Worm (Caenorhabditis elegans) whole organism, L4 larva: ENCODE measurements around the gene mdt-6.
A peak's percentile ranks its signal among the peaks of the same experiment; 100 is the strongest.

Experiments
- D1046.2 ChIP-seq: fragments of 200-800 bp; sonication (Bioruptor generic); IDR thresholded peaks from 2 replicates; pipeline ENCODE4 v1.3.6; 2022; ENCODE audit warnings: missing genetic modification characterization, missing compliant biosample characterization
- F10B5.3 ChIP-seq: sonication (generic microtip); optimal IDR thresholded peaks from 2 replicates; lab custom pipeline; 2016; ENCODE audit warnings: mild to moderate bottlenecking, missing genetic modification characterization, missing compliant biosample characterization
- F26F4.8 ChIP-seq: fragments of 200-800 bp; sonication (Bioruptor generic); conservative IDR thresholded peaks from 2 replicates; pipeline ENCODE4 v1.3.6; 2022; ENCODE audit warnings: missing genetic modification characterization, missing compliant biosample characterization
- F37D6.2 ChIP-seq: sonication (generic microtip); optimal IDR thresholded peaks from 2 replicates; lab custom pipeline; 2016; ENCODE audit warnings: mild to moderate bottlenecking, missing genetic modification characterization, missing compliant biosample characterization
- T20F7.1 ChIP-seq: fragments of 200-800 bp; sonication (Bioruptor generic); optimal IDR thresholded peaks from 2 replicates; lab custom pipeline; 2018; ENCODE audit warnings: mild to moderate bottlenecking, missing genetic modification characterization, missing compliant biosample characterization
- Y5F2A.4 ChIP-seq: fragments of 200-800 bp; sonication (Bioruptor generic); optimal IDR thresholded peaks from 2 replicates; lab custom pipeline; 2018; ENCODE audit warnings: mild to moderate bottlenecking, missing genetic modification characterization, missing compliant biosample characterization
- ZK546.5 ChIP-seq, 2 experiments: sonication (generic microtip); optimal IDR thresholded peaks; 2 replicates each; lab custom pipeline; 2017; ENCODE audit warnings: missing biosample characterization in 2 of 2, missing genetic modification characterization in 2 of 2
- aha-1 ChIP-seq: fragments of 150-350 bp; peaks from one replicate; lab custom pipeline; 2014; ENCODE audit warnings: missing biosample characterization, missing genetic modification characterization
- arid-1 ChIP-seq: fragments of 200-800 bp; sonication (Bioruptor generic); conservative IDR thresholded peaks from 2 replicates; pipeline ENCODE4 v1.3.6; 2022; ENCODE audit warnings: missing genetic modification reagents, missing genetic modification characterization, missing compliant biosample characterization
- ceh-20 ChIP-seq: fragments of 200-800 bp; sonication (Bioruptor generic); IDR thresholded peaks from 2 replicates; pipeline ENCODE4 v1.3.6; 2022; ENCODE audit warnings: missing genetic modification reagents, missing genetic modification characterization, missing compliant biosample characterization
- ceh-28 ChIP-seq: fragments of 150-350 bp; optimal IDR thresholded peaks from 2 replicates; lab custom pipeline; 2014; ENCODE audit warnings: missing biosample characterization, missing genetic modification reagents, missing genetic modification characterization
- ceh-44 ChIP-seq: fragments of 200-800 bp; sonication (Bioruptor generic); IDR thresholded peaks from 2 replicates; pipeline ENCODE4 v1.3.6; 2022; ENCODE audit warnings: missing genetic modification reagents, missing genetic modification characterization, missing compliant biosample characterization
- daf-16 ChIP-seq, 3 experiments: sonication (generic microtip); optimal IDR thresholded peaks; 2 replicates each; lab custom pipeline; 2016 to 2017; ENCODE audit warnings: missing genetic modification characterization in 3 of 3, missing genetic modification reagents in 3 of 3, mild to moderate bottlenecking in 2 of 3, missing compliant biosample characterization in 2 of 3, missing biosample characterization in 1 of 3, moderate library complexity in 1 of 3
- dmd-6 ChIP-seq: fragments of 200-800 bp; sonication (Bioruptor generic); IDR thresholded peaks from 2 replicates; pipeline ENCODE4 v1.3.6; 2022; ENCODE audit warnings: missing genetic modification reagents, missing genetic modification characterization, missing compliant biosample characterization
- dmd-9 ChIP-seq: fragments of 200-800 bp; sonication (Bioruptor generic); IDR thresholded peaks from 2 replicates; pipeline ENCODE4 v1.3.6; 2022; ENCODE audit warnings: missing genetic modification reagents, missing genetic modification characterization, missing compliant biosample characterization
- dpl-1 ChIP-seq: fragments of 150-350 bp; optimal IDR thresholded peaks from 2 replicates; lab custom pipeline; 2014; ENCODE audit warnings: missing biosample characterization, missing genetic modification reagents, missing genetic modification characterization
- dve-1 ChIP-seq: sonication (generic microtip); optimal IDR thresholded peaks from 2 replicates; lab custom pipeline; 2017; ENCODE audit warnings: antibody characterized with exemption, mild to moderate bottlenecking, missing genetic modification characterization, missing compliant biosample characterization; ENCODE audit not compliant: insufficient read depth
- egl-27 ChIP-seq: sonication (generic microtip); optimal IDR thresholded peaks from 3 replicates; lab custom pipeline; 2017; ENCODE audit warnings: missing biosample characterization, missing genetic modification reagents, missing genetic modification characterization
- egl-43 ChIP-seq: fragments of 200-800 bp; sonication (Bioruptor generic); IDR thresholded peaks from 2 replicates; pipeline ENCODE4 v1.3.6; 2022; ENCODE audit warnings: missing genetic modification reagents, missing genetic modification characterization, missing compliant biosample characterization
- fkh-10 ChIP-seq: fragments of 150-350 bp; optimal IDR thresholded peaks from 2 replicates; lab custom pipeline; 2014; ENCODE audit warnings: missing biosample characterization, missing genetic modification reagents, missing genetic modification characterization
- hlh-11 ChIP-seq: fragments of 200-800 bp; sonication (Bioruptor generic); optimal IDR thresholded peaks from 2 replicates; lab custom pipeline; 2018; ENCODE audit warnings: mild to moderate bottlenecking, missing genetic modification characterization, missing compliant biosample characterization
- hlh-30 ChIP-seq: sonication (generic microtip); optimal IDR thresholded peaks from 2 replicates; lab custom pipeline; 2017; ENCODE audit warnings: antibody characterized with exemption, mild to moderate bottlenecking, missing genetic modification characterization, missing compliant biosample characterization; ENCODE audit not compliant: insufficient read depth
- lin-13 ChIP-seq: fragments of 150-350 bp; optimal IDR thresholded peaks from 2 replicates; lab custom pipeline; 2014; ENCODE audit warnings: missing biosample characterization, missing genetic modification reagents, missing genetic modification characterization
- lin-15B ChIP-seq: fragments of 150-350 bp; sonication (generic microtip); optimal IDR thresholded peaks from 3 replicates; lab custom pipeline; 2014; ENCODE audit warnings: missing biosample characterization, missing genetic modification characterization
- lin-38 ChIP-seq: fragments of 200-800 bp; sonication (Bioruptor generic); IDR thresholded peaks from 2 replicates; pipeline ENCODE4 v1.3.6; 2022; ENCODE audit warnings: missing genetic modification reagents, missing genetic modification characterization, missing compliant biosample characterization
- lsy-2 ChIP-seq, 2 experiments: fragments of 150-350 bp in 1 of 2; sonication (generic microtip) in 1 of 2; optimal IDR thresholded peaks; 2 replicates each; lab custom pipeline; 2014 to 2017; ENCODE audit warnings: missing biosample characterization in 2 of 2, missing genetic modification characterization in 2 of 2
- madf-9 ChIP-seq: fragments of 200-800 bp; sonication (Bioruptor generic); conservative IDR thresholded peaks from 2 replicates; pipeline ENCODE4 v1.3.6; 2022; ENCODE audit warnings: missing genetic modification reagents, missing genetic modification characterization, missing compliant biosample characterization
- mdl-1 ChIP-seq, 2 experiments: fragments of 150-350 bp in 1 of 2; sonication (generic microtip) in 1 of 2; optimal IDR thresholded peaks; 2 replicates each; lab custom pipeline; 2014 to 2017; ENCODE audit warnings: missing biosample characterization in 2 of 2, missing genetic modification characterization in 2 of 2
- mep-1 ChIP-seq: fragments of 150-350 bp; sonication (generic microtip); optimal IDR thresholded peaks from 3 replicates; lab custom pipeline; 2014; ENCODE audit warnings: missing biosample characterization, missing genetic modification characterization
- mes-2 ChIP-seq: sonication (generic microtip); optimal IDR thresholded peaks from 2 replicates; lab custom pipeline; 2016; ENCODE audit warnings: missing genotype, mild to moderate bottlenecking, missing genetic modification characterization, missing compliant biosample characterization; ENCODE audit not compliant: poor library complexity, severe bottlenecking
- mxl-2 ChIP-seq: fragments of 200-800 bp; sonication (Bioruptor generic); conservative IDR thresholded peaks from 2 replicates; pipeline ENCODE4 v1.3.6; 2022; ENCODE audit warnings: missing genetic modification reagents, missing genetic modification characterization, missing compliant biosample characterization
- mxl-3 ChIP-seq: fragments of 200-800 bp; sonication (Bioruptor generic); optimal IDR thresholded peaks from 2 replicates; lab custom pipeline; 2018; ENCODE audit warnings: mild to moderate bottlenecking, missing genetic modification characterization, missing compliant biosample characterization
- nhr-102 ChIP-seq: sonication (generic microtip); optimal IDR thresholded peaks from 2 replicates; lab custom pipeline; 2016; ENCODE audit warnings: mild to moderate bottlenecking, missing genetic modification characterization, moderate library complexity, missing compliant biosample characterization
- nhr-11 ChIP-seq: fragments of 150-350 bp; optimal IDR thresholded peaks from 2 replicates; lab custom pipeline; 2014; ENCODE audit warnings: missing biosample characterization, missing genetic modification characterization
- nhr-111 ChIP-seq: fragments of 200-800 bp; sonication (Bioruptor generic); optimal IDR thresholded peaks from 2 replicates; lab custom pipeline; 2018; ENCODE audit warnings: mild to moderate bottlenecking, missing genetic modification characterization, missing compliant biosample characterization
- nhr-25 ChIP-seq: sonication (generic microtip); optimal IDR thresholded peaks from 2 replicates; lab custom pipeline; 2017; ENCODE audit warnings: missing genetic modification characterization, mild to moderate bottlenecking, missing compliant biosample characterization, antibody characterized with exemption, moderate library complexity, borderline replicate concordance; ENCODE audit not compliant: insufficient read depth
- nhr-28 ChIP-seq: fragments of 150-350 bp; optimal IDR thresholded peaks from 2 replicates; lab custom pipeline; 2014; ENCODE audit warnings: missing biosample characterization, missing genetic modification characterization
- nhr-6 ChIP-seq: fragments of 150-350 bp; optimal IDR thresholded peaks from 2 replicates; lab custom pipeline; 2014; ENCODE audit warnings: missing biosample characterization, missing genetic modification characterization
- nhr-77 ChIP-seq: fragments of 150-350 bp; optimal IDR thresholded peaks from 2 replicates; lab custom pipeline; 2014; ENCODE audit warnings: missing biosample characterization, missing genetic modification characterization
- pqm-1 ChIP-seq: sonication (generic microtip); optimal IDR thresholded peaks from 2 replicates; lab custom pipeline; 2017; ENCODE audit warnings: missing biosample characterization, missing genetic modification characterization
- sdz-12 ChIP-seq: fragments of 200-800 bp; sonication (Bioruptor generic); optimal IDR thresholded peaks from 2 replicates; lab custom pipeline; 2018; ENCODE audit warnings: mild to moderate bottlenecking, missing genetic modification characterization, missing compliant biosample characterization
- skn-1 ChIP-seq: fragments of 150-350 bp; optimal IDR thresholded peaks from 2 replicates; lab custom pipeline; 2014; ENCODE audit warnings: missing biosample characterization, missing genetic modification characterization
- snpc-1.2 ChIP-seq: fragments of 200-800 bp; sonication (Bioruptor generic); IDR thresholded peaks from 2 replicates; pipeline ENCODE4 v1.3.6; 2022; ENCODE audit warnings: missing genetic modification reagents, missing genetic modification characterization, missing compliant biosample characterization
- spr-1 ChIP-seq: sonication (generic microtip); optimal IDR thresholded peaks from 2 replicates; lab custom pipeline; 2016; ENCODE audit warnings: mild to moderate bottlenecking, missing genetic modification characterization, missing compliant biosample characterization
- unc-130 ChIP-seq: sonication (generic microtip); optimal IDR thresholded peaks from 2 replicates; lab custom pipeline; 2016; ENCODE audit warnings: missing genetic modification reagents, missing genetic modification characterization, missing compliant biosample characterization
- vab-7 ChIP-seq: fragments of 200-800 bp; sonication (Bioruptor generic); IDR thresholded peaks from 2 replicates; pipeline ENCODE4 v1.3.6; 2022; ENCODE audit warnings: missing genetic modification reagents, missing genetic modification characterization, missing compliant biosample characterization
- zip-2 ChIP-seq: fragments of 150-350 bp; optimal IDR thresholded peaks from 2 replicates; lab custom pipeline; 2014; ENCODE audit warnings: missing biosample characterization, missing genetic modification characterization
- ztf-7 ChIP-seq: fragments of 150-350 bp; optimal IDR thresholded peaks from 2 replicates; lab custom pipeline; 2014; ENCODE audit warnings: missing biosample characterization, missing genetic modification characterization

The mdt-6 gene

DNA sequence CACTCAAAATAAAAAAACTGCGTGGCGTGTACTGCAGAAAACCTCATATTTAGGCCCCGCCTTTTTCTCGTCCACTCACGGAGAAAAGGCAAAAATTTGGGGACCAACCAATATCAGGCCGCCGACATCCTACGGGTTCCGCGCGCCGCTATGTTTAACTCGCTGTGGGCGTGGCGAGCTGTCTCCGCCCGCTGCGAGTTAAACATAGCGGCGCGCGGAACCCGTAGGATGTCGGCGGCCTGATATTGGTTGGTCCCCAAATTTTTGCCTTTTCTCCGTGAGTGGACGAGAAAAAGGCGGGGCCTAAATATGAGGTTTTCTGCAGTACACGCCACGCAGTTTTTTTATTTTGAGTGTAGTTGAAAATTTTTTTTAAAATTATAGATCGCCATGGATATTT, 3.4 kb upstream of the mdt-6 start, which contains the start of gene tmem-258:
Gene tmem-258, plus strand, starts transcription at position 385 of the 400 bp plus-strand sequence.
- peak; percentile 31 for TF ChIP-seq lin-38 (GFP tag; lab: Robert Waterston, UW)

DNA sequence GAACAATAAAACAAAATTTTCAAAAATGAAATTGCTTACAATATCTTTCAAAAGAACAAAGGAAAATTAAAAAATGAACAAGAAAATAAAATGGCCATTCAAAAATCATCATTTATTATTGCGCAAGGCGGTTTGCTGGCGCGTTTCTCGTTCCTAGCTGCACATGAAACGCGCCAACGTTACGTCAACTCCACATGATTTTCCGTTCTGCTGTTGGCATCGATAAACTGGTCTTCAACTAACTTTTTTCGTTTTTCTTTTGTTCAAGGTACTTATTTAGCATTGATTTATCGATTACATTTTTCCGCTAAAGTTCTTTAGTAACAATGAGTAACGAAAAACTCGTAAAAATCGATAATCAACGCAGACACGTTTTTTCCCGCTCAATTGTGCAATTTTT, 972 bp upstream of the mdt-6 start, which contains the start of the genes Y57E12AL.6 and Y57E12AL.1:
Gene Y57E12AL.6, minus strand, starts transcription at position 75 of the 400 bp plus-strand sequence.
Gene Y57E12AL.1, plus strand, starts transcription at position 135 of the 400 bp plus-strand sequence.
- TF ChIP-seq spr-1 (tag; lab: Kevin White, UChicago) (peak; percentile 73), lin-13 (GFP tag; lab: Kevin White, UChicago) (peak; percentile 62), ZK546.5 (tag; optimal IDR thresholded peaks at IDR 0.05; lab: Kevin White, UChicago) (no peak), mxl-3 (GFP tag; lab: Kevin White, UChicago) (peak; percentile 76), dmd-6 (GFP tag; lab: Robert Waterston, UW) (peak; percentile 80), hlh-30 (tag; lab: Kevin White, UChicago) (peak; percentile 95), fkh-10 (GFP tag; lab: Kevin White, UChicago) (peak; percentile 43), Y5F2A.4 (GFP tag; lab: Kevin White, UChicago) (no peak), lin-15B (tag; lab: Kevin White, UChicago) (no peak), T20F7.1 (GFP tag; lab: Kevin White, UChicago) (peak; percentile 71), mdl-1 (tag; optimal IDR thresholded peaks at IDR 0.05; lab: Kevin White, UChicago) (peak in 1 of 2 experiments; percentile 65), nhr-25 (tag; lab: Kevin White, UChicago) (peak; percentile 5), lsy-2 (tag; optimal IDR thresholded peaks at IDR 0.05; lab: Kevin White, UChicago) (peak; percentile 44 to 90), egl-27 (tag; lab: Kevin White, UChicago) (no peak), nhr-111 (GFP tag; lab: Kevin White, UChicago) (no peak), aha-1 (peak; percentile 93), zip-2 (tag; lab: Kevin White, UChicago) (no peak), pqm-1 (no peak), sdz-12 (GFP tag; lab: Kevin White, UChicago) (no peak), arid-1 (no peak), dve-1 (tag; lab: Kevin White, UChicago) (peak; percentile 83), hlh-11 (tag; lab: Kevin White, UChicago) (peak; percentile 86), ceh-20 (peak; percentile 72), dmd-9 (GFP tag; lab: Robert Waterston, UW) (peak; percentile 66; the same call in 1 of the 2 replicates), nhr-11 (tag; lab: Kevin White, UChicago) (peak; percentile 72), nhr-6 (peak; percentile 56), ceh-28 (tag; lab: Kevin White, UChicago) (peak; percentile 79), dpl-1 (peak; percentile 85), F26F4.8 (no peak), F10B5.3 (tag; lab: Kevin White, UChicago) (no peak), mes-2 (tag; lab: Kevin White, UChicago) (peak; percentile 88), madf-9 (GFP tag; lab: Robert Waterston, UW) (no peak), mxl-2 (GFP tag; lab: Robert Waterston, UW) (no peak), snpc-1.2 (GFP tag; lab: Robert Waterston, UW) (no peak), nhr-77 (tag; lab: Kevin White, UChicago) (peak; percentile 88), egl-43 (GFP tag; lab: Robert Waterston, UW) (no peak), ceh-44 (GFP tag; lab: Robert Waterston, UW) (no peak), unc-130 (GFP tag; lab: Kevin White, UChicago) (peak; percentile 16), mep-1 (tag; lab: Kevin White, UChicago) (peak; percentile 91), daf-16 (GFP tag; optimal IDR thresholded peaks at IDR 0.05; lab: Kevin White, UChicago) (no peak), daf-16 (tag; optimal IDR thresholded peaks at IDR 0.05; lab: Kevin White, UChicago) (peak; percentile 64), nhr-102 (tag; lab: Kevin White, UChicago) (peak; percentile 81), ztf-7 (peak; percentile 84), vab-7 (GFP tag; lab: Robert Waterston, UW) (no peak), F37D6.2 (tag; lab: Kevin White, UChicago) (peak; percentile 11), nhr-28 (tag; lab: Kevin White, UChicago) (peak; percentile 92), D1046.2 (no peak), lin-38 (GFP tag; lab: Robert Waterston, UW) (peak; percentile 79), skn-1 (tag; lab: Kevin White, UChicago) (no peak)
